Worm (Caenorhabditis elegans) whole organism, L3 larva: ENCODE results near the gene fat-2.
A peak's percentile ranks its signal among the peaks of the same experiment; 100 is the strongest.

ENCODE experiments used
- R02D3.7 ChIP-seq: fragments of 150-350 bp; optimal IDR thresholded peaks from 2 replicates; lab custom pipeline; 2014; ENCODE audit warnings: missing biosample characterization, missing genetic modification characterization
- ZK546.5 ChIP-seq: sonication (generic microtip); optimal IDR thresholded peaks from 2 replicates; lab custom pipeline; 2017; ENCODE audit warnings: missing biosample characterization, missing genetic modification characterization
- aly-2 ChIP-seq: fragments of 150-350 bp; optimal IDR thresholded peaks from 2 replicates; lab custom pipeline; 2014; ENCODE audit warnings: missing biosample characterization, missing genetic modification characterization
- ama-1 ChIP-seq: fragments of 150-350 bp; optimal IDR thresholded peaks from 2 replicates; lab custom pipeline; 2018
- ceh-16 ChIP-seq: sonication (generic microtip); optimal IDR thresholded peaks from 2 replicates; lab custom pipeline; 2017; ENCODE audit warnings: missing biosample characterization, missing genetic modification characterization
- ceh-28 ChIP-seq: fragments of 150-350 bp; optimal IDR thresholded peaks from 2 replicates; lab custom pipeline; 2014; ENCODE audit warnings: missing biosample characterization, missing genetic modification reagents, missing genetic modification characterization
- ceh-9 ChIP-seq: sonication (generic microtip); optimal IDR thresholded peaks from 2 replicates; lab custom pipeline; 2018; ENCODE audit warnings: missing biosample characterization, missing genetic modification characterization
- daf-12 ChIP-seq: fragments of 150-350 bp; optimal IDR thresholded peaks from 2 replicates; lab custom pipeline; 2014; ENCODE audit warnings: missing biosample characterization, missing genetic modification reagents, missing genetic modification characterization
- egl-27 ChIP-seq: sonication (generic microtip); optimal IDR thresholded peaks from 4 replicates; lab custom pipeline; 2017; ENCODE audit warnings: missing biosample characterization, missing genetic modification reagents, missing genetic modification characterization
- egl-5 ChIP-seq: fragments of 150-350 bp; optimal IDR thresholded peaks from 2 replicates; lab custom pipeline; 2017; ENCODE audit warnings: missing biosample characterization, missing genetic modification reagents, missing genetic modification characterization, inconsistent platforms
- elt-1 ChIP-seq: fragments of 150-350 bp; optimal IDR thresholded peaks from 2 replicates; lab custom pipeline; 2014; ENCODE audit warnings: missing biosample characterization, missing genetic modification characterization
- elt-2 ChIP-seq: sonication (generic microtip); optimal IDR thresholded peaks from 2 replicates; lab custom pipeline; 2016; ENCODE audit warnings: missing genetic modification reagents, mild to moderate bottlenecking, missing genetic modification characterization, missing compliant biosample characterization
- elt-3 ChIP-seq, 3 experiments: fragments of 150-350 bp in 1 of 3; sonication (generic microtip) in 2 of 3; optimal IDR thresholded peaks; 2 replicates in 2 of 3; 4 replicates in 1 of 3; lab custom pipeline; 2014 to 2017; ENCODE audit warnings: missing biosample characterization in 3 of 3, missing genetic modification characterization in 3 of 3
- eor-1 ChIP-seq, 2 experiments: fragments of 150-350 bp; optimal IDR thresholded peaks; 2 replicates each; lab custom pipeline; 2014 to 2018; ENCODE audit warnings: missing biosample characterization in 2 of 2, missing genetic modification characterization in 2 of 2
- fos-1 ChIP-seq: fragments of 150-350 bp; optimal IDR thresholded peaks from 2 replicates; lab custom pipeline; 2014; ENCODE audit warnings: missing biosample characterization, missing genetic modification characterization
- hmg-11 ChIP-seq: sonication (generic microtip); optimal IDR thresholded peaks from 2 replicates; lab custom pipeline; 2016; ENCODE audit warnings: missing genetic modification characterization, missing compliant biosample characterization
- jun-1 ChIP-seq: fragments of 150-350 bp; optimal IDR thresholded peaks from 2 replicates; lab custom pipeline; 2014; ENCODE audit warnings: missing biosample characterization, missing genetic modification reagents, missing genetic modification characterization
- lin-15B ChIP-seq: fragments of 150-350 bp; optimal IDR thresholded peaks from 2 replicates; lab custom pipeline; 2014; ENCODE audit warnings: missing biosample characterization, missing genetic modification characterization
- lin-39 ChIP-seq: fragments of 150-350 bp; optimal IDR thresholded peaks from 2 replicates; lab custom pipeline; 2018; ENCODE audit warnings: missing biosample characterization, missing genetic modification reagents, missing genetic modification characterization
- lsy-12 ChIP-seq: sonication (generic microtip); optimal IDR thresholded peaks from 2 replicates; lab custom pipeline; 2016; ENCODE audit warnings: mild to moderate bottlenecking, missing genetic modification characterization, missing compliant biosample characterization
- mdl-1 ChIP-seq: fragments of 150-350 bp; optimal IDR thresholded peaks from 2 replicates; lab custom pipeline; 2014; ENCODE audit warnings: missing biosample characterization, missing genetic modification characterization
- mml-1 ChIP-seq: fragments of 150-350 bp; sonication (generic microtip); optimal IDR thresholded peaks from 3 replicates; lab custom pipeline; 2014; ENCODE audit warnings: missing biosample characterization, missing genetic modification characterization
- nfya-1 ChIP-seq: sonication (generic microtip); optimal IDR thresholded peaks from 2 replicates; lab custom pipeline; 2017; ENCODE audit warnings: missing genetic modification characterization, mild to moderate bottlenecking, missing compliant biosample characterization, antibody characterized with exemption, moderate library complexity; ENCODE audit not compliant: insufficient read depth
- nhr-11 ChIP-seq: fragments of 150-350 bp; optimal IDR thresholded peaks from 2 replicates; lab custom pipeline; 2014; ENCODE audit warnings: missing biosample characterization, missing genetic modification characterization
- nhr-12 ChIP-seq: fragments of 150-350 bp; optimal IDR thresholded peaks from 2 replicates; lab custom pipeline; 2014; ENCODE audit warnings: missing biosample characterization, missing genetic modification characterization
- nhr-23 ChIP-seq: fragments of 150-350 bp; optimal IDR thresholded peaks from 2 replicates; lab custom pipeline; 2014; ENCODE audit warnings: missing biosample characterization, missing genetic modification reagents, missing genetic modification characterization
- nhr-237 ChIP-seq: fragments of 150-350 bp; optimal IDR thresholded peaks from 2 replicates; lab custom pipeline; 2014; ENCODE audit warnings: missing biosample characterization, missing genetic modification characterization
- nhr-25 ChIP-seq: sonication (generic microtip); optimal IDR thresholded peaks from 2 replicates; lab custom pipeline; 2017; ENCODE audit warnings: missing biosample characterization, missing genetic modification characterization
- nhr-28 ChIP-seq: fragments of 150-350 bp; optimal IDR thresholded peaks from 2 replicates; lab custom pipeline; 2014; ENCODE audit warnings: missing biosample characterization, missing genetic modification characterization
- nhr-43 ChIP-seq: sonication (generic microtip); optimal IDR thresholded peaks from 2 replicates; lab custom pipeline; 2016; ENCODE audit warnings: mild to moderate bottlenecking, missing genetic modification characterization, missing compliant biosample characterization; ENCODE audit not compliant: poor library complexity, severe bottlenecking
- nhr-76 ChIP-seq: fragments of 150-350 bp; sonication (generic microtip); optimal IDR thresholded peaks from 5 replicates; lab custom pipeline; 2014; ENCODE audit warnings: missing biosample characterization, missing genetic modification characterization
- nhr-77 ChIP-seq: fragments of 150-350 bp; optimal IDR thresholded peaks from 2 replicates; lab custom pipeline; 2014; ENCODE audit warnings: missing biosample characterization, missing genetic modification characterization
- pha-4 ChIP-seq: fragments of 150-350 bp; optimal IDR thresholded peaks from 2 replicates; lab custom pipeline; 2014; ENCODE audit warnings: missing biosample characterization, missing genetic modification reagents, missing genetic modification characterization
- pqm-1 ChIP-seq: fragments of 150-350 bp; optimal IDR thresholded peaks from 2 replicates; lab custom pipeline; 2017; ENCODE audit warnings: missing biosample characterization, missing genetic modification characterization, inconsistent platforms
- sea-2 ChIP-seq: fragments of 150-350 bp; sonication (generic microtip); optimal IDR thresholded peaks from 4 replicates; lab custom pipeline; 2014; ENCODE audit warnings: missing biosample characterization, missing genetic modification reagents, missing genetic modification characterization
- skn-1 ChIP-seq: fragments of 150-350 bp; optimal IDR thresholded peaks from 2 replicates; lab custom pipeline; 2014; ENCODE audit warnings: missing biosample characterization, missing genetic modification characterization
- tbx-2 ChIP-seq: sonication (generic microtip); optimal IDR thresholded peaks from 2 replicates; lab custom pipeline; 2016; ENCODE audit warnings: mild to moderate bottlenecking, missing genetic modification characterization, missing compliant biosample characterization
- unc-62 ChIP-seq: fragments of 150-350 bp; sonication (generic microtip); optimal IDR thresholded peaks from 4 replicates; lab custom pipeline; 2014; ENCODE audit warnings: missing biosample characterization, missing genetic modification reagents, missing genetic modification characterization
- zag-1 ChIP-seq: fragments of 150-350 bp; optimal IDR thresholded peaks from 2 replicates; lab custom pipeline; 2014; ENCODE audit warnings: missing biosample characterization, missing genetic modification characterization
- ztf-11 ChIP-seq: fragments of 150-350 bp; optimal IDR thresholded peaks from 2 replicates; lab custom pipeline; 2014; ENCODE audit warnings: missing biosample characterization, missing genetic modification characterization

Gene fat-2

DNA sequence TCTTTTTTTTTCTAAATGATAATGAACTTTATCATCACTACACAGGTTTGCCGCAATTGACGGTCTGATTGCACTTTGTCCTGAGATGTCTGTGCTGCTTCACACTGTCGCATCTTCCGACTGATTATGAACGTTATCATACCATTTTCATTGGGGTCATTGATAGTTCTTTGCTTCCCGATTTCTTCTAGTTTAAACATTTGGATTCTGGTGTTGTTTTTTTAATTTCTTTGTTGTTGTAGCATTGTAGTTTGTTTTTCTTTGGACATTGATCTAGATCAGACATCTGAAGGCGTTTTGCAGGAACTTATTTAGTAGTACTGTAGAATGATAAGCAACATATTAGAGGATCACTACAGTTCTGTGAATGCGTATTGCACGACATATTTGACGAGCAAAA, 4.9 kb upstream of the fat-2 start:
- TF ChIP-seq ceh-16 (tag; lab: Kevin White, UChicago) (no peak), pqm-1 (tag; lab: Kevin White, UChicago) (peak; percentile 98), unc-62 (GFP tag; lab: Kevin White, UChicago) (no peak), daf-12 (no peak), ama-1 (lab: Kevin White, UChicago) (no peak), nhr-11 (tag; lab: Kevin White, UChicago) (peak; percentile 13), fos-1 (tag; lab: Kevin White, UChicago) (peak; percentile 57), nhr-76 (peak; percentile 86), jun-1 (peak; percentile 71), sea-2 (no peak), nhr-28 (tag; lab: Kevin White, UChicago) (no peak), ZK546.5 (tag; lab: Kevin White, UChicago) (no peak), nhr-237 (tag; lab: Kevin White, UChicago) (no peak), nhr-43 (tag; lab: Kevin White, UChicago) (peak; percentile 83), skn-1 (tag; lab: Kevin White, UChicago) (peak; percentile 33), nhr-25 (tag; lab: Kevin White, UChicago) (peak; percentile 20), elt-2 (tag; lab: Kevin White, UChicago) (peak; percentile 98), pha-4 (tag; lab: Kevin White, UChicago) (peak; percentile 68), mdl-1 (tag; lab: Kevin White, UChicago) (no peak), nhr-12 (tag; lab: Kevin White, UChicago) (no peak), ceh-9 (tag; lab: Kevin White, UChicago) (no peak), nhr-23 (tag; lab: Kevin White, UChicago) (peak; percentile 72), eor-1 (tag; optimal IDR thresholded peaks at IDR 0.05; lab: Kevin White, UChicago) (no peak), nfya-1 (tag; lab: Kevin White, UChicago) (peak; percentile 14), ztf-11 (tag; lab: Kevin White, UChicago) (no peak), lsy-12 (tag; lab: Kevin White, UChicago) (peak; percentile 27), R02D3.7 (peak; percentile 20), elt-3 (tag; optimal IDR thresholded peaks at IDR 0.05; lab: Kevin White, UChicago) (peak; percentile 36 to 77 (median 50)), ceh-28 (tag; lab: Kevin White, UChicago) (peak; percentile 61), nhr-77 (no peak), egl-27 (tag; lab: Kevin White, UChicago) (no peak)

DNA sequence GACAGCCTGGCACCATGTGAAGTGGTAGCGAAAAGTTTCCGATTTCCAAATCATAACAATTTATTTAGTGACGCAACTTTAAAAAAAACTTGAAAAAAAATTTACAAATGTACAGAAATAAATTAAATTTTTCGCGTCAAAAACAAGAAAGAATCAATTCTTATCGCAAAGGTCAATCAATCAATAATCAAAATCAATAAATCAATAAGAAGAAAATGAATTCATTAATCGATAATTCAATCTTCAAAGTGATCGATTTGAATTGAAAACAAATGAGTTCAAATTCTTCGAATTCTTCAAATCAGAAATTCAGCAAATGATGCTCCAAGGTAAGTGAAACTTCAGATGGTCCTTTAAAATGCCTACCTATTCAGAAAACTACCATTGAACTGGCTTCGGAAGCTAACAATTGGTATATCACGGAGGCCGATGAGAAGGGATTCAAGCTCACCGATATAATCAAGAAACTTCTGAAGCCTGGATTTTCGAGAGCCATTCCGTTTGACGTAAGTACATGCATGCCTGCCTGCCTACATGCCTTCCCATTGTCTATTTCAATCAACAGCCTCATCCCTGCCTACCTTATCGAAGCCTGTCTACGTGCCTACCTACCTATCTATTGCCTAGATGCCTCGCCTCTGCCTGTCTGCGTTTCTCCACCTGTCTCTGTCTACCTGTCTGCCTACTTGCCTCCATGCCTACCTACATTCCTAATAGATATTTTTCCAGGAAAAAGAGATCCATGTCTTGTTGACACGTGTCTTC, 3.6 kb upstream of the fat-2 start:
- TF ChIP-seq ceh-28 (tag; lab: Kevin White, UChicago) (peak; percentile 91), egl-5 (no peak)

DNA sequence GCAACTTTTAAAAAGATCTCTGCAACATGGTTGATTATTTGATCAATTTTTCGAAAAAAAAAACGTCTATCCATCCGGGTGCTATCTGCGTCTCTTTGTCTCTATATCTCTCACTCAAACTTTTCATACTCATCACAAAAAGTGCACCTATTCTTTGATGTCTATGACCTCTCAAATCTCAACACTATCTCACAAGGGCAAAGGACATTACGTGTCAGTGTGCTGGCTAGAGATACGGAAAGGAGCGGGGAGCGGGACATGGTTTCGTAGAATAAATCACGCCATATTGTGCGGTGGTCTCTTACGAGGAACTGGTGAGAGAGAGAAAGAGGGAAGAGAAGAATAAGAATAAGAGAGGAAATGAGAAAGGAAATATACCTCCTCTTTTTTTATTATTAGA, 1.2 kb upstream of the fat-2 start:
- peak; percentile 42 for TF ChIP-seq nhr-43 (tag; lab: Kevin White, UChicago)
- peak; percentile 69 for TF ChIP-seq pha-4 (tag; lab: Kevin White, UChicago)
- TF ChIP-seq elt-3 (tag; optimal IDR thresholded peaks at IDR 0.05; lab: Kevin White, UChicago) = no peak
- TF ChIP-seq nhr-12 (tag; lab: Kevin White, UChicago) = no peak
- TF ChIP-seq tbx-2 = peak; percentile 38
- no peak for TF ChIP-seq mml-1 (tag; lab: Kevin White, UChicago)
- TF ChIP-seq ceh-16 (tag; lab: Kevin White, UChicago) = no peak
- peak; percentile 46 for TF ChIP-seq lsy-12 (tag; lab: Kevin White, UChicago)
- TF ChIP-seq fos-1 (tag; lab: Kevin White, UChicago) = peak; percentile 46
- no peak for TF ChIP-seq ztf-11 (tag; lab: Kevin White, UChicago)
- TF ChIP-seq pqm-1 (tag; lab: Kevin White, UChicago) = peak; percentile 95
- TF ChIP-seq nhr-23 (tag; lab: Kevin White, UChicago) = peak; percentile 95
- TF ChIP-seq R02D3.7 = peak; percentile 40
- TF ChIP-seq nhr-77 = no peak
- TF ChIP-seq nhr-237 (tag; lab: Kevin White, UChicago) = no peak
- TF ChIP-seq lin-39 (tag; lab: Kevin White, UChicago) = no peak
- TF ChIP-seq elt-1 (tag; lab: Kevin White, UChicago) = no peak
- TF ChIP-seq mdl-1 (tag; lab: Kevin White, UChicago) = no peak
- TF ChIP-seq egl-5 = peak; percentile 8
- peak; percentile 81 for TF ChIP-seq nfya-1 (tag; lab: Kevin White, UChicago)
- TF ChIP-seq unc-62 (GFP tag; lab: Kevin White, UChicago) = peak; percentile 88
- TF ChIP-seq nhr-11 (tag; lab: Kevin White, UChicago) = peak; percentile 54
- TF ChIP-seq ZK546.5 (tag; lab: Kevin White, UChicago) = no peak
- TF ChIP-seq ceh-28 (tag; lab: Kevin White, UChicago) = peak; percentile 71
- TF ChIP-seq aly-2 (tag; lab: Kevin White, UChicago) = no peak
- peak; percentile 97 for TF ChIP-seq elt-2 (tag; lab: Kevin White, UChicago)
- peak; percentile 34 for TF ChIP-seq nhr-76
- peak; percentile 56 for TF ChIP-seq lin-15B (tag; lab: Kevin White, UChicago)
- peak; percentile 48 for TF ChIP-seq hmg-11
- no peak for TF ChIP-seq eor-1 (tag; optimal IDR thresholded peaks at IDR 0.05; lab: Kevin White, UChicago)
- TF ChIP-seq egl-27 (tag; lab: Kevin White, UChicago) = peak; percentile 17
- no peak for TF ChIP-seq zag-1
- peak; percentile 62 for TF ChIP-seq nhr-25 (tag; lab: Kevin White, UChicago)
- peak; percentile 57 for TF ChIP-seq jun-1
- TF ChIP-seq, all 47 proteins: peak for 20
